Worm (Caenorhabditis elegans) whole organism, mixed stage, embryonic: ENCODE measurements around the gene glc-3.

Source experiments
- mep-1 ChIP-seq: fragments of 150-350 bp; optimal IDR thresholded peaks from 2 replicates; lab custom pipeline; 2017; ENCODE audit warnings: missing biosample characterization, missing genetic modification reagents, missing genetic modification characterization, inconsistent platforms
- nhr-237 ChIP-seq: fragments of 150-350 bp; optimal IDR thresholded peaks from 2 replicates; lab custom pipeline; 2014; ENCODE audit warnings: missing biosample characterization, missing genetic modification characterization
- unc-39 ChIP-seq: fragments of 150-350 bp; optimal IDR thresholded peaks from 2 replicates; lab custom pipeline; 2014; ENCODE audit warnings: missing biosample characterization, missing genetic modification characterization

DNA sequence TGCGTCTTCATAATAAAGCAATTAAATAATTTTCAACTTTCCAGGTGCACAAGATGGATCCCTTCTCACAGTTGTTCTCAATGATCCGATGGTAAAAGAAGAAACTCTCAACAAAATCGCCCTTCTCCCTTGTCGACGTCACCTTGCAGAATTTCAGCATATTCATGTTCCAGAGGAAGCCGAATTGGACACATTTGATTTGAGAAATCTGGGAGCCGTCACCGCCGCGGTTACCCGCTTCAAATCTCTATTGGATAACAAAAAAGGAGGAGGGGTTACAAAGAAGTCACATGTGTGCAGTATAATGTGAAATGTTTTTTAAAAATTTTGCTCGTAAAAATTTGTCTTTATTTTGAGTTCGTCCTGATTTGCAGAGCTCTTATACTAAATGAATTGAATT is 49.2 kb upstream of the glc-3 start:
- TF ChIP-seq nhr-237 (tag; lab: Kevin White, UChicago) (no peak), mep-1 (no peak), unc-39 (tag; lab: Kevin White, UChicago) (no peak)
